Worm (Caenorhabditis elegans) whole organism, L1 larva: Measurements from ENCODE around the gene ZC84.7.

Experiments
- ces-1 ChIP-seq: fragments of 150-350 bp; optimal IDR thresholded peaks from 2 replicates; lab custom pipeline; 2014; ENCODE audit warnings: missing biosample characterization, missing genetic modification reagents, missing genetic modification characterization
- lin-39 ChIP-seq: fragments of 150-350 bp; optimal IDR thresholded peaks from 2 replicates; lab custom pipeline; 2014; ENCODE audit warnings: missing biosample characterization, missing genetic modification reagents, missing genetic modification characterization

ce11 chrIII:9206185-9206584 is 20.4 kb downstream of the ZC84.7 start, which contains the start of gene ZC84.1:
- TF ChIP-seq ces-1 (GFP tag; lab: Kevin White, UChicago) = no peak
- no peak for TF ChIP-seq lin-39
